Fruit fly (Drosophila melanogaster) whole organism, embryonic: ENCODE measurements around the gene CG4770.

ENCODE experiments used
- Abd-B ChIP-seq: fragments of 200-800 bp; sonication (Bioruptor generic); optimal IDR thresholded peaks from 2 replicates; lab custom pipeline; 2018; ENCODE audit warnings: missing biosample characterization, mild to moderate bottlenecking, missing genetic modification characterization, moderate library complexity
- CG10543 ChIP-seq: fragments of 200-800 bp; sonication (Bioruptor generic); optimal IDR thresholded peaks from 3 replicates; lab custom pipeline; 2017; ENCODE audit warnings: missing biosample characterization, mild to moderate bottlenecking, missing genetic modification characterization, moderate library complexity
- CG11085 ChIP-seq: fragments of 200-800 bp; sonication (Bioruptor generic); IDR thresholded peaks from 2 replicates; pipeline ENCODE4 v1.3.6; 2022; ENCODE audit warnings: missing biosample characterization, missing genetic modification characterization
- CG11456 ChIP-seq: fragments of 200-800 bp; sonication (Bioruptor generic); IDR thresholded peaks from 3 replicates; pipeline ENCODE4 v1.3.6; 2022; ENCODE audit warnings: missing biosample characterization, missing genetic modification characterization
- CG11696 ChIP-seq: fragments of 200-800 bp; sonication (Bioruptor generic); IDR thresholded peaks from 2 replicates; pipeline ENCODE4 v1.3.6; 2022; ENCODE audit warnings: missing biosample characterization, missing genetic modification characterization
- CG13123 ChIP-seq: fragments of 200-800 bp; sonication (Bioruptor generic); optimal IDR thresholded peaks from 2 replicates; lab custom pipeline; 2016; ENCODE audit warnings: missing biosample characterization, missing genetic modification characterization
- CG14965 ChIP-seq: fragments of 200-800 bp; sonication (Bioruptor generic); optimal IDR thresholded peaks from 2 replicates; lab custom pipeline; 2016; ENCODE audit warnings: missing biosample characterization, missing genetic modification characterization, borderline replicate concordance
- CG1602 ChIP-seq: fragments of 200-800 bp; sonication (Bioruptor generic); optimal IDR thresholded peaks from 3 replicates; lab custom pipeline; 2016; ENCODE audit warnings: missing biosample characterization, missing genetic modification characterization
- CG17328 ChIP-seq: fragments of 200-800 bp; sonication (Bioruptor generic); IDR thresholded peaks from 2 replicates; pipeline ENCODE4 v1.3.6; 2022; ENCODE audit warnings: missing biosample characterization, missing genetic modification characterization
- CG2129 ChIP-seq: fragments of 200-800 bp; sonication (Bioruptor generic); IDR thresholded peaks from 2 replicates; pipeline ENCODE4 v1.3.6; 2022; ENCODE audit warnings: missing biosample characterization, missing genetic modification characterization; ENCODE audit not compliant: partially characterized antibody
- CG2889 ChIP-seq: fragments of 200-800 bp; sonication (Bioruptor generic); IDR thresholded peaks from 3 replicates; pipeline ENCODE4 v1.3.6; 2022; ENCODE audit warnings: missing biosample characterization, missing genetic modification characterization
- CG3163 ChIP-seq: fragments of 200-800 bp; sonication (Bioruptor generic); optimal IDR thresholded peaks from 3 replicates; lab custom pipeline; 2016; ENCODE audit warnings: missing biosample characterization, missing genetic modification characterization
- CG32532 ChIP-seq: fragments of 200-800 bp; sonication (Bioruptor generic); IDR thresholded peaks from 2 replicates; pipeline ENCODE4 v1.3.6; 2022; ENCODE audit warnings: missing biosample characterization, missing genetic modification characterization
- CG32767 ChIP-seq: fragments of 200-800 bp; sonication (Bioruptor generic); IDR thresholded peaks from 2 replicates; pipeline ENCODE4 v1.3.6; 2022; ENCODE audit warnings: missing biosample characterization, missing genetic modification characterization
- CG34422 ChIP-seq: fragments of 200-800 bp; sonication (Bioruptor generic); IDR thresholded peaks from 3 replicates; pipeline ENCODE4 v1.3.6; 2022; ENCODE audit warnings: missing biosample characterization, missing genetic modification characterization
- CG4424 ChIP-seq: fragments of 200-800 bp; sonication (Bioruptor generic); optimal IDR thresholded peaks from 3 replicates; lab custom pipeline; 2016; ENCODE audit warnings: missing biosample characterization, missing genetic modification characterization
- CG6813 ChIP-seq: fragments of 200-800 bp; sonication (Bioruptor generic); optimal IDR thresholded peaks from 2 replicates; lab custom pipeline; 2017; ENCODE audit warnings: missing biosample characterization, missing genetic modification characterization, mild to moderate bottlenecking, moderate library complexity, missing genetic modification reagents
- CG8924 ChIP-seq: fragments of 200-800 bp; optimal IDR thresholded peaks from 3 replicates; lab custom pipeline; 2019; ENCODE audit warnings: missing biosample characterization, mild to moderate bottlenecking, missing genetic modification characterization, moderate library complexity
- CG9817 ChIP-seq: fragments of 200-800 bp; sonication (Bioruptor generic); optimal IDR thresholded peaks from 2 replicates; lab custom pipeline; 2018; ENCODE audit warnings: missing biosample characterization, mild to moderate bottlenecking, missing genetic modification characterization, moderate library complexity
- Dfd ChIP-seq, 2 experiments: fragments of >200 bp; optimal IDR thresholded peaks; 2 replicates each; lab custom pipeline; 2017; ENCODE audit warnings: missing biosample characterization in 2 of 2, missing genetic modification characterization in 2 of 2
- Dll ChIP-seq: fragments of 200-800 bp; sonication (Bioruptor generic); IDR thresholded peaks from 4 replicates; pipeline ENCODE4 v1.3.6; 2022; ENCODE audit warnings: missing biosample characterization, missing genetic modification characterization; ENCODE audit not compliant: partially characterized antibody
- MBD-R2 ChIP-seq: fragments of 200-800 bp; sonication (Bioruptor generic); IDR thresholded peaks from 2 replicates; pipeline ENCODE4 v1.3.6; 2022; ENCODE audit warnings: missing biosample characterization, missing genetic modification characterization
- Max ChIP-seq: fragments of 200-800 bp; sonication (Bioruptor generic); optimal IDR thresholded peaks from 2 replicates; lab custom pipeline; 2016; ENCODE audit warnings: missing biosample characterization, mild to moderate bottlenecking, missing genetic modification characterization
- Meics ChIP-seq: fragments of 200-800 bp; sonication (Bioruptor generic); optimal IDR thresholded peaks from 2 replicates; lab custom pipeline; 2017; ENCODE audit warnings: missing biosample characterization, mild to moderate bottlenecking, missing genetic modification characterization
- Nf-YB ChIP-seq: fragments of 200-800 bp; sonication (Bioruptor generic); optimal IDR thresholded peaks from 3 replicates; lab custom pipeline; 2019; ENCODE audit warnings: missing biosample characterization, mild to moderate bottlenecking, missing genetic modification characterization, moderate library complexity
- Xrp1 ChIP-seq: fragments of 200-800 bp; sonication (Bioruptor generic); IDR thresholded peaks from 2 replicates; pipeline ENCODE4 v1.3.6; 2022; ENCODE audit warnings: missing biosample characterization, missing genetic modification characterization
- YL-1 ChIP-seq: fragments of 200-800 bp; sonication (Bioruptor generic); optimal IDR thresholded peaks from 3 replicates; lab custom pipeline; 2017; ENCODE audit warnings: missing biosample characterization, mild to moderate bottlenecking, missing genetic modification characterization
- ash1 ChIP-seq: fragments of 200-800 bp; sonication (Bioruptor generic); optimal IDR thresholded peaks from 2 replicates; lab custom pipeline; 2018; ENCODE audit warnings: missing biosample characterization, mild to moderate bottlenecking, missing genetic modification characterization
- az2 ChIP-seq: fragments of 200-800 bp; sonication (Bioruptor generic); optimal IDR thresholded peaks from 3 replicates; lab custom pipeline; 2016; ENCODE audit warnings: missing biosample characterization, missing genetic modification characterization
- bsh ChIP-seq, 2 experiments: fragments of 200-800 bp; sonication (Bioruptor generic); optimal IDR thresholded peaks; 2 replicates each; lab custom pipeline; 2017 to 2018; ENCODE audit warnings: mild to moderate bottlenecking in 2 of 2, missing biosample characterization in 2 of 2, missing genetic modification characterization in 2 of 2, moderate library complexity in 1 of 2
- crp ChIP-seq, 2 experiments: fragments of 200-800 bp; sonication (Bioruptor generic); optimal IDR thresholded peaks; 2 replicates in 1 of 2; 3 replicates in 1 of 2; lab custom pipeline; 2017; ENCODE audit warnings: missing biosample characterization in 2 of 2, missing genetic modification characterization in 2 of 2, mild to moderate bottlenecking in 1 of 2, moderate library complexity in 1 of 2
- dpn ChIP-seq, 2 experiments: fragments of 200-800 bp; sonication (Bioruptor generic); optimal IDR thresholded peaks; 3 replicates each; lab custom pipeline; 2016; ENCODE audit warnings: missing biosample characterization in 2 of 2, missing genetic modification characterization in 2 of 2
- dysf ChIP-seq: fragments of 200-800 bp; sonication (Bioruptor generic); IDR thresholded peaks from 3 replicates; pipeline ENCODE4 v1.3.6; 2022; ENCODE audit warnings: missing biosample characterization, missing genetic modification characterization
- fu2 ChIP-seq: fragments of 200-800 bp; sonication (Bioruptor generic); optimal IDR thresholded peaks from 2 replicates; lab custom pipeline; 2016; ENCODE audit warnings: missing biosample characterization, missing genetic modification characterization
- ind ChIP-seq: fragments of 200-800 bp; sonication (Bioruptor generic); optimal IDR thresholded peaks from 3 replicates; lab custom pipeline; 2016; ENCODE audit warnings: missing biosample characterization, missing genetic modification characterization
- jigr1 ChIP-seq: fragments of 200-800 bp; sonication (Bioruptor generic); IDR thresholded peaks from 3 replicates; pipeline ENCODE4 v1.3.6; 2022; ENCODE audit warnings: missing biosample characterization, missing genetic modification characterization
- kah ChIP-seq: fragments of 200-800 bp; sonication (Bioruptor generic); optimal IDR thresholded peaks from 2 replicates; lab custom pipeline; 2018; ENCODE audit warnings: missing biosample characterization, mild to moderate bottlenecking, missing genetic modification characterization
- klu ChIP-seq: fragments of 200-800 bp; sonication (Bioruptor generic); IDR thresholded peaks from 2 replicates; pipeline ENCODE4 v1.3.6; 2022; ENCODE audit warnings: missing biosample characterization, missing genetic modification characterization
- kni ChIP-seq: fragments of 200-800 bp; sonication (Bioruptor generic); optimal IDR thresholded peaks from 3 replicates; lab custom pipeline; 2017; ENCODE audit warnings: mild to moderate bottlenecking, missing biosample characterization, missing genetic modification reagents, missing genetic modification characterization
- lmd ChIP-seq: fragments of 200-800 bp; sonication (Bioruptor generic); IDR thresholded peaks from 2 replicates; pipeline ENCODE4 v1.3.6; 2022; ENCODE audit warnings: missing biosample characterization, missing genetic modification characterization
- mld ChIP-seq: fragments of 200-800 bp; sonication (Bioruptor generic); IDR thresholded peaks from 3 replicates; pipeline ENCODE4 v1.3.6; 2022; ENCODE audit warnings: missing biosample characterization, missing genetic modification characterization; ENCODE audit not compliant: partially characterized antibody
- nom ChIP-seq: fragments of 200-800 bp; sonication (Bioruptor generic); optimal IDR thresholded peaks from 2 replicates; lab custom pipeline; 2017; ENCODE audit warnings: missing biosample characterization, missing genetic modification characterization, mild to moderate bottlenecking, moderate library complexity, missing genetic modification reagents
- onecut ChIP-seq: fragments of 200-800 bp; sonication (Bioruptor generic); IDR thresholded peaks from 2 replicates; pipeline ENCODE4 v1.3.6; 2022; ENCODE audit warnings: missing biosample characterization, missing genetic modification characterization
- sens ChIP-seq: fragments of 200-800 bp; sonication (Bioruptor generic); peaks from one replicate; lab custom pipeline; 2016; ENCODE audit warnings: missing biosample characterization, missing genetic modification characterization
- sisA ChIP-seq: fragments of 200-800 bp; sonication (Bioruptor generic); IDR thresholded peaks from 2 replicates; pipeline ENCODE4 v1.3.6; 2022; ENCODE audit warnings: missing biosample characterization, missing genetic modification characterization
- slp2 ChIP-seq: fragments of 200-800 bp; sonication (Bioruptor generic); optimal IDR thresholded peaks from 2 replicates; lab custom pipeline; 2016; ENCODE audit warnings: missing biosample characterization, missing genetic modification characterization
- sob ChIP-seq: fragments of 200-800 bp; sonication (Bioruptor generic); IDR thresholded peaks from 2 replicates; pipeline ENCODE4 v1.3.6; 2022; ENCODE audit warnings: missing biosample characterization, missing genetic modification characterization
- tll ChIP-seq, 2 experiments: fragments of 200-800 bp in 1 of 2; fragments of >200 bp in 1 of 2; sonication (Bioruptor generic) in 1 of 2; optimal IDR thresholded peaks; 2 replicates each; lab custom pipeline; 2017 to 2019; ENCODE audit warnings: missing biosample characterization in 2 of 2, missing genetic modification characterization in 2 of 2, mild to moderate bottlenecking in 1 of 2, moderate library complexity in 1 of 2
- vnd ChIP-seq: fragments of 200-800 bp; sonication (Bioruptor generic); IDR thresholded peaks from 3 replicates; pipeline ENCODE4 v1.3.6; 2022; ENCODE audit warnings: missing biosample characterization, missing genetic modification characterization; ENCODE audit not compliant: partially characterized antibody
- zfh2 ChIP-seq: fragments of 200-800 bp; sonication (Bioruptor generic); optimal IDR thresholded peaks from 2 replicates; lab custom pipeline; 2016; ENCODE audit warnings: missing biosample characterization, missing genetic modification characterization

Gene CG4770

DNA sequence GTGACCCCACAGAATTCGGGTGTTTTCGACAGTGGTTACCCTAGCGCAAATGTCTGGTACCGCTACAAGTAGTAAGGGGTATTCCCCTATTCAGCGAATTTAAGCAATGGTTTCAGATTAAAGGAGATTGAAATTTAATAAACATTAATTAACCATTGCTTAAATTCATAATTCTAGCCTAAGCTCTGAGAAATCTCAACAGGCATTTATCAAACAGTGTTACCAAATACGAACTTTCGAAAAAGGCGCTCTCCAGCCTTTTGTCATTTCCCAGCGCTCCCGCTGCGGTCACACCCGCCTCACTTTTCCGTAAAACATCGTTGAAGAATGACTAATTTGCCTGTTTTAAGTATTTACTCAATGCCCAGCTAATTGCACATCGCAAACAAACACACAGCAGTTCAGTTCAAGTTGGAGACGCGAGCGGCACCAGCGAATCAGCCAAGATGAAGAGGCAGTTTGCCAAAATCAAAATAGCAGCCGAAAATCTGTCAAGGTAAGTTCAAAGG, 13.4 kb upstream of the CG4770 start, which contains the start of the genes Surf6 and RhoGAP92B (continued):
- TF ChIP-seq az2 (GFP tag; lab: Kevin White, UChicago), result peak; percentile 55
- no peak for TF ChIP-seq CG2129 (GFP tag; lab: Robert Waterston, UW)
- TF ChIP-seq CG9817, result peak; percentile 31
- no peak for TF ChIP-seq CG11456 (GFP tag; lab: Robert Waterston, UW)
- TF ChIP-seq tll (GFP tag; optimal IDR thresholded peaks at IDR 0.05; lab: Kevin White, UChicago), result no peak
- peak; percentile 39 for TF ChIP-seq kni (GFP tag; lab: Kevin White, UChicago)
- peak; percentile 17 for TF ChIP-seq CG1602 (GFP tag; lab: Kevin White, UChicago)
- peak; percentile 92 for TF ChIP-seq YL-1 (GFP tag; lab: Kevin White, UChicago)
- 0 out of 3 replicates have a peak, but pooled peaks have one; percentile 42 for TF ChIP-seq dysf (GFP tag; lab: Robert Waterston, UW)
- TF ChIP-seq Max (GFP tag; lab: Kevin White, UChicago), result peak; percentile 95
- no peak for TF ChIP-seq CG2889
- peak; percentile 70 for TF ChIP-seq CG8924 (tag; lab: Kevin White, UChicago)
- no peak for TF ChIP-seq onecut (GFP tag; lab: Robert Waterston, UW)
- TF ChIP-seq klu, result no peak
- TF ChIP-seq nom (GFP tag; lab: Kevin White, UChicago), result peak; percentile 78
- peak; percentile 96 for TF ChIP-seq sens (GFP tag; lab: Kevin White, UChicago)
- TF ChIP-seq vnd (GFP tag; lab: Robert Waterston, UW), result no peak
- no peak for TF ChIP-seq mld (GFP tag; lab: Robert Waterston, UW)
- peak; percentile 36; the same call in 1 of the 2 replicates for TF ChIP-seq sisA (GFP tag; lab: Robert Waterston, UW)
- TF ChIP-seq CG14965, result no peak
- peak; percentile 82 for TF ChIP-seq MBD-R2 (GFP tag; lab: Robert Waterston, UW)
- peak; percentile 73 for TF ChIP-seq kah
- TF ChIP-seq CG6813 (GFP tag; lab: Kevin White, UChicago), result peak; percentile 37
- no peak for TF ChIP-seq ash1 (GFP tag; lab: Kevin White, UChicago)
- TF ChIP-seq CG10543 (GFP tag; lab: Kevin White, UChicago), result peak; percentile 82
- TF ChIP-seq Nf-YB (GFP tag; lab: Kevin White, UChicago), result peak; percentile 33
- peak; percentile 58 to 68 for TF ChIP-seq dpn (GFP tag; optimal IDR thresholded peaks at IDR 0.05; lab: Kevin White, UChicago)
- no peak for TF ChIP-seq CG34422 (GFP tag; lab: Robert Waterston, UW)
- peak; percentile 50; the same call in 1 of the 2 replicates for TF ChIP-seq Xrp1
- TF ChIP-seq CG11085, result no peak
- no peak for TF ChIP-seq CG13123
- peak; percentile 38 for TF ChIP-seq CG3163 (GFP tag; lab: Kevin White, UChicago)
- TF ChIP-seq jigr1, result no peak
- no peak for TF ChIP-seq CG11696 (GFP tag; lab: Robert Waterston, UW)
- TF ChIP-seq Dll (GFP tag; lab: Robert Waterston, UW), result peak; percentile 42; the same call in 2 of the 4 replicates
- TF ChIP-seq Dfd (GFP tag; optimal IDR thresholded peaks at IDR 0.05; lab: Kevin White, UChicago), result no peak
- TF ChIP-seq CG17328 (GFP tag; lab: Robert Waterston, UW), result peak; percentile 30; the same call in 1 of the 2 replicates
- peak; percentile 69 for TF ChIP-seq Meics
- peak; percentile 29 for TF ChIP-seq zfh2
- TF ChIP-seq fu2, result peak; percentile 16
- TF ChIP-seq CG32532 (GFP tag; lab: Robert Waterston, UW), result peak; percentile 71
- peak; percentile 60 for TF ChIP-seq CG32767 (GFP tag; lab: Robert Waterston, UW)
- peak; percentile 40 for TF ChIP-seq slp2 (GFP tag; lab: Kevin White, UChicago)
- peak; percentile 4 to 56 for TF ChIP-seq bsh (GFP tag; optimal IDR thresholded peaks at IDR 0.05; lab: Kevin White, UChicago)
- TF ChIP-seq sob (GFP tag; lab: Robert Waterston, UW), result peak; percentile 65
- TF ChIP-seq ind (GFP tag; lab: Kevin White, UChicago), result peak; percentile 54
- peak in 1 of 2 experiments; percentile 62 for TF ChIP-seq crp (GFP tag; optimal IDR thresholded peaks at IDR 0.05; lab: Kevin White, UChicago)
- TF ChIP-seq Abd-B, result no peak
- peak; percentile 49 for TF ChIP-seq CG4424
- TF ChIP-seq lmd (GFP tag; lab: Robert Waterston, UW), result peak; percentile 58; the same call in 1 of the 2 replicates
